Worm (Caenorhabditis elegans): ENCODE measurements around the gene B0218.7.

B0218.7 gene

DNA sequence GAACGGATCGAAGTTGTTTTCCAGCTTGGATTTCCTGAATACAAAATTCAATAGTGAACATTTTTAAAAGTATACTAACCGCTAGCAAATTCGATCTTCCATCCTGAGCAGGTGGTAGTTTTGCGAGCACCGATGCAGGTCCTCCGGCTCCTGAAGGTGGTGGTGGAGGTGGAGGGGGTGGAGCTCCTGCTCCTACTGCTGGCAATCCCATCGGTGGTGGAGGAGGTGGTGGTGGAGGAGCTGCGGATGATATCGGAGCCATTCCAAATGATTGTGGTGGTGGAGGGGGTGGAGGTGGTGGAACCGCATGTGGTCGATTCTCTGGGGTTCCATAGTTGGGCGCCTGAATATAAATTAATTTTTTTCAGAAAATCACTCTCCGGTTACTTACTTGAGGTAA is 23.8 kb upstream of the B0218.7 start:
- 0 out of 2 replicates have a peak, but pooled peaks have one; percentile 8 for TF ChIP-seq pha-4 (GFP tag; IDR thresholded peaks at IDR 0.05)
- TF ChIP-seq pha-4 (tag; optimal IDR thresholded peaks at IDR 0.05), result no peak
- no peak for TF ChIP-seq snpc-1.2 (GFP tag; IDR thresholded peaks at IDR 0.05)
- TF ChIP-seq R02D3.7 (tag; optimal IDR thresholded peaks at IDR 0.05), result no peak
- TF ChIP-seq Y48G9A.11 (GFP tag; IDR thresholded peaks at IDR 0.05), result no peak
- TF ChIP-seq F10B5.3 (tag; optimal IDR thresholded peaks at IDR 0.05), result no peak
- TF ChIP-seq unc-62 (GFP tag; optimal IDR thresholded peaks at IDR 0.05 in 1 of 2), result peak in 1 of 2 experiments; percentile 6
- TF ChIP-seq unc-62 (tag; optimal IDR thresholded peaks at IDR 0.05), result no peak
- peak; percentile 95 for TF ChIP-seq set-16 (GFP tag; IDR thresholded peaks at IDR 0.05)
- TF ChIP-seq madf-9 (GFP tag; conservative IDR thresholded peaks at IDR 0.05), result no peak
- no peak for TF ChIP-seq nhr-28 (tag; optimal IDR thresholded peaks at IDR 0.05)
- TF ChIP-seq nhr-111 (GFP tag; optimal IDR thresholded peaks at IDR 0.05), result no peak
- no peak for TF ChIP-seq saeg-2 (GFP tag; IDR thresholded peaks at IDR 0.05)
- no peak for TF ChIP-seq mep-1 (tag; optimal IDR thresholded peaks at IDR 0.05)
- TF ChIP-seq nhr-42 (GFP tag; IDR thresholded peaks at IDR 0.05), result no peak
- TF ChIP-seq ceh-20 (GFP tag; IDR thresholded peaks at IDR 0.05), result no peak
- TF ChIP-seq ZK546.5 (tag; optimal IDR thresholded peaks at IDR 0.05), result no peak

DNA sequence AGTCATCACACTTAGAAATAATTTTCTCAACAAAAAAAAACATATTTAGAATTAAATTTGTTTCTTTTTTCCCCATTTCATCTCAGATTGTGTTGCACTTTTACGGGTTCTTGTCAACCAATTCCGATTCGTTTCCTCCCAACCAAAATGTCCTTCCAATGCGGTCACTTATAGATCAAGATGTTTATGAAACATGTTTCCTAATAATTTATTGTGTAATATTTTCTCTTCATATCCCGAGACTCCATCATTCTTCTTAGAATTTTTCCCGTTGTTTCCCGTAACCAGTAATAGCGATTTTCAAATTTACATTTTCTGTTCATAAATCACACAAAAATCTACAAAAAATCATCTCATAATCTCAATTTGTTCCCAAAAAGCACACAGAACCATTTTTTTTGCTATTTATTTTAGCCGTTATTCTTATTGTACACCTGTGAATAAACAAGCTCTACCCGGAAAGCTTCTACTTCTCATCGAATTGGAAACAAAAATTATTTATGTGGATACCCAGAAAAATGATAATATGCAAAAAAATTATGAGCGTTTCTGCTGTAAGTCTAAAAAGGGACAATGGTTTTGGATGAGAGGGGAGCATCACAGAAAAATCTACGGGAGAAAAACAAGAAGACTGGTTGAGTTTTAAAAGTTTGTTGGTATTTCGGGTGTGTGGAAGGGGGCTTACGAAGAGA is 22.7 kb upstream of the B0218.7 start:
- no peak for TF ChIP-seq hmg-1.1 (GFP tag; IDR thresholded peaks at IDR 0.05)
- no peak for TF ChIP-seq hlh-11 (tag; optimal IDR thresholded peaks at IDR 0.05)
- no peak for TF ChIP-seq D1046.2 (GFP tag; IDR thresholded peaks at IDR 0.05)
- no peak for TF ChIP-seq spr-1 (tag; optimal IDR thresholded peaks at IDR 0.05)
- peak; percentile 58 for TF ChIP-seq aha-1 (tag)
- TF ChIP-seq Y105C5A.15 (GFP tag; IDR thresholded peaks at IDR 0.05), result peak; percentile 7; the same call in 1 of the 2 replicates
- TF ChIP-seq Y75B8A.6 (GFP tag; IDR thresholded peaks at IDR 0.05), result no peak
- peak in 1 of 2 experiments; percentile 98 for TF ChIP-seq unc-62 (GFP tag; optimal IDR thresholded peaks at IDR 0.05 in 1 of 2)
- no peak for TF ChIP-seq unc-62 (tag; optimal IDR thresholded peaks at IDR 0.05)
- no peak for TF ChIP-seq hlh-30 (tag; optimal IDR thresholded peaks at IDR 0.05; ENCODE audit: insufficient read depth)
- TF ChIP-seq snpc-1.2 (GFP tag; IDR thresholded peaks at IDR 0.05), result no peak
- TF ChIP-seq tag-97 (GFP tag; IDR thresholded peaks at IDR 0.05), result no peak
- TF ChIP-seq zfp-2 (tag; optimal IDR thresholded peaks at IDR 0.05), result no peak
- TF ChIP-seq arid-1 (GFP tag; conservative IDR thresholded peaks at IDR 0.05), result 0 out of 2 replicates have a peak, but pooled peaks have one; percentile 17
- no peak for TF ChIP-seq saeg-2 (GFP tag; IDR thresholded peaks at IDR 0.05)
- no peak for TF ChIP-seq zfp-3 (GFP tag; conservative IDR thresholded peaks at IDR 0.05)

DNA sequence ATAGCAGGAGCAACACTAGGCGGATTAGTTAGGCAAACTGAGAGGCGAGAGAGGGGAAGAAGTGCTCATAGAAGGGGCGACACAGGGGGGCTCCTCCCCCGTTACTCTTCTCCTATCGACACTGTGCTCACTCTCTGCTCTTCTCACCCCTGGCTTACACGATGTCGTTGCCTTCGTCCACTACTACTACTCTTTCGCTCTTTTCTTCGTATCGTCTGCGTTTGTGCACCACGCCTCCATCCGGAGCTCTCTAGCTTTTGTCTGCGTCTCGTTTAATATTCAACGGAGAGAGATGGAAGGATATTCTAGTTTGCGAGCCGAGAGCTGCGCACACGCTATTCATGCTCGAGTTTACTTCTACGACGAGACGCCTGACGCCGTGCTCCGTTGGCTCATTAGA is 17.5 kb upstream of the B0218.7 start:
- TF ChIP-seq F10B5.3 (tag; optimal IDR thresholded peaks at IDR 0.05) (no peak), ceh-82 (tag; optimal IDR thresholded peaks at IDR 0.05) (no peak), duxl-1 (tag; optimal IDR thresholded peaks at IDR 0.05; ENCODE audit: poor library complexity) (no peak), ceh-32 (tag; optimal IDR thresholded peaks at IDR 0.05; ENCODE audit: poor library complexity) (no peak), nhr-11 (tag; optimal IDR thresholded peaks at IDR 0.05) (peak; percentile 71), pqm-1 (tag; optimal IDR thresholded peaks at IDR 0.05) (no peak), mdl-1 (tag; optimal IDR thresholded peaks at IDR 0.05) (peak in 1 of 2 experiments; percentile 12), lin-39 (tag; optimal IDR thresholded peaks at IDR 0.05) (no peak), spr-1 (tag; optimal IDR thresholded peaks at IDR 0.05) (no peak), hlh-30 (tag; optimal IDR thresholded peaks at IDR 0.05; ENCODE audit: insufficient read depth) (peak; percentile 37), madf-9 (GFP tag; conservative IDR thresholded peaks at IDR 0.05) (no peak), mxl-3 (GFP tag; optimal IDR thresholded peaks at IDR 0.05) (peak; percentile 28), F37D6.2 (tag; optimal IDR thresholded peaks at IDR 0.05) (peak; percentile 3), egl-27 (tag; optimal IDR thresholded peaks at IDR 0.05) (no peak), unc-62 (GFP tag; optimal IDR thresholded peaks at IDR 0.05 in 1 of 2) (no peak), unc-62 (tag; optimal IDR thresholded peaks at IDR 0.05) (no peak), unc-130 (GFP tag; optimal IDR thresholded peaks at IDR 0.05) (no peak), daf-16 (GFP tag; optimal IDR thresholded peaks at IDR 0.05) (no peak), daf-16 (tag; optimal IDR thresholded peaks at IDR 0.05) (no peak), snpc-4 (tag; optimal IDR thresholded peaks at IDR 0.05) (no peak), Y48G9A.11 (GFP tag; IDR thresholded peaks at IDR 0.05) (no peak), rbr-2 (tag; optimal IDR thresholded peaks at IDR 0.05) (peak; percentile 75), fkh-10 (GFP tag; optimal IDR thresholded peaks at IDR 0.05) (peak; percentile 65), ceh-44 (GFP tag; IDR thresholded peaks at IDR 0.05) (0 out of 2 replicates have a peak, but pooled peaks have one; percentile 42), aha-1 (tag) (peak; percentile 98), hmg-1.1 (GFP tag; IDR thresholded peaks at IDR 0.05) (peak; percentile 52), lsy-2 (tag; optimal IDR thresholded peaks at IDR 0.05) (peak in 1 of 2 experiments; percentile 49)
